Worm (Caenorhabditis elegans): ENCODE results near the gene Y73F8A.22.
A peak's percentile ranks its signal among the peaks of the same experiment; 100 is the strongest.

Y73F8A.22 gene

DNA sequence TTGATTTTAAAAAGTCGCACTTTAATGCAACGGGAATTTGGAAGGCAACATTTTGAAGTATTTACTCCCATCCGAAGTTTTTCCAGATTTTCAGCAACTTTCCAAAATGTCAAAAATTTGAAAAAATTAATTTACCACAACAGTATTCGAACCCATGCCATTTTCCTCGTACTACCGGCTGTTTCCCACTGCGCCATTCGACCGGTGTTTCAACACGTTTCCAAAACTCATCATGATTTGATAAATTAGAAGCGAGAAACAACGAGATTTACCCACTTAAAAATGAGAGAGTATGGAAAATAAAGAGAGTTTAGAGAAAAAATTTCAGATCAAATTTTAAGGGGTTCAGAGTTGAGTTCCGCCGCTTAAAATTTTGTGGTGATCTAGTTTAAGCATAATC is 7.4 kb downstream of the Y73F8A.22 start (continued):
- TF ChIP-seq snpc-1.1 (tag; optimal IDR thresholded peaks at IDR 0.05; ENCODE audit: insufficient read depth) (peak; percentile 46), nfya-2 (GFP tag; IDR thresholded peaks at IDR 0.05) (no peak), lir-1 (GFP tag; conservative IDR thresholded peaks at IDR 0.05) (no peak), lag-1 (GFP tag; IDR thresholded peaks at IDR 0.05) (no peak), dpff-1 (tag; optimal IDR thresholded peaks at IDR 0.05) (no peak), unc-130 (GFP tag; optimal IDR thresholded peaks at IDR 0.05) (no peak), die-1 (tag; optimal IDR thresholded peaks at IDR 0.05) (peak; percentile 13), zfh-2 (GFP tag; conservative IDR thresholded peaks at IDR 0.05) (no peak), him-1 (tag; optimal IDR thresholded peaks at IDR 0.05) (peak; percentile 43), snpc-1.3 (tag; optimal IDR thresholded peaks at IDR 0.05; ENCODE audit: insufficient read depth) (peak; percentile 75), rcor-1 (GFP tag; IDR thresholded peaks at IDR 0.05) (no peak), T26A5.8 (tag; optimal IDR thresholded peaks at IDR 0.05) (no peak), K12H6.12 (tag; optimal IDR thresholded peaks at IDR 0.05) (no peak), F23B12.7 (tag; optimal IDR thresholded peaks at IDR 0.05; ENCODE audit: insufficient read depth) (peak; percentile 19), B0336.3 (GFP tag; IDR thresholded peaks at IDR 0.05) (no peak), madf-8 (GFP tag; conservative IDR thresholded peaks at IDR 0.05) (no peak), ztf-3 (GFP tag; optimal IDR thresholded peaks at IDR 0.05) (no peak), F57A8.1 (GFP tag; optimal IDR thresholded peaks at IDR 0.05) (no peak), ceh-79 (tag; optimal IDR thresholded peaks at IDR 0.05) (no peak), ekl-4 (GFP tag; IDR thresholded peaks at IDR 0.05) (no peak)

ce11 chrIV:15402565-15402964 is 38.6 kb downstream of the Y73F8A.22 start:
- no peak for TF ChIP-seq D2030.7 (GFP tag; IDR thresholded peaks at IDR 0.05)
- TF ChIP-seq xnd-1 (tag; optimal IDR thresholded peaks at IDR 0.05) = no peak
- TF ChIP-seq chd-7 (tag; optimal IDR thresholded peaks at IDR 0.05) = no peak
- TF ChIP-seq attf-6 (GFP tag; IDR thresholded peaks at IDR 0.05) = peak; percentile 75; the same call in 1 of the 2 replicates
- no peak for TF ChIP-seq Y53G8AR.9 (GFP tag; conservative IDR thresholded peaks at IDR 0.05)
- TF ChIP-seq madf-8 (GFP tag; conservative IDR thresholded peaks at IDR 0.05) = no peak
- TF ChIP-seq ztf-18 (tag; optimal IDR thresholded peaks at IDR 0.05) = no peak
- TF ChIP-seq efl-1 (GFP tag; optimal IDR thresholded peaks at IDR 0.05) = no peak
- TF ChIP-seq ets-4 (GFP tag; optimal IDR thresholded peaks at IDR 0.05) = no peak
- no peak for TF ChIP-seq egl-18 (GFP tag; IDR thresholded peaks at IDR 0.05)
- no peak for TF ChIP-seq snpc-4 (GFP tag; optimal IDR thresholded peaks at IDR 0.05)
- peak in 2 of 4 experiments; percentile 4 to 84 for TF ChIP-seq snpc-4 (tag; optimal IDR thresholded peaks at IDR 0.05)
- no peak for TF ChIP-seq T07F8.4 (tag; optimal IDR thresholded peaks at IDR 0.05)
- 0 out of 2 replicates have a peak, but pooled peaks have one; percentile 21 for TF ChIP-seq hsf-1 (GFP tag; IDR thresholded peaks at IDR 0.05)
- TF ChIP-seq ceh-91 (GFP tag; IDR thresholded peaks at IDR 0.05) = no peak
- TF ChIP-seq madf-3 (GFP tag; IDR thresholded peaks at IDR 0.05) = 0 out of 2 replicates have a peak, but pooled peaks have one; percentile 34

ce11 chrIV:15399977-15400376 is 41.2 kb downstream of the Y73F8A.22 start, which contains the start of gene nhr-5:
TSS of gene nhr-5 (plus strand) at chrIV:15400277.
- TF ChIP-seq Y67H2A.10 (GFP tag; conservative IDR thresholded peaks at IDR 0.05) (no peak), ceh-100 (GFP tag; IDR thresholded peaks at IDR 0.05) (no peak), let-607 (tag; optimal IDR thresholded peaks at IDR 0.05) (no peak), xnd-1 (tag; optimal IDR thresholded peaks at IDR 0.05) (no peak), lin-40 (tag; optimal IDR thresholded peaks at IDR 0.05) (no peak), attf-3 (GFP tag; conservative IDR thresholded peaks at IDR 0.05) (no peak), ztf-26 (tag; optimal IDR thresholded peaks at IDR 0.05) (no peak), hmg-1.2 (GFP tag; IDR thresholded peaks at IDR 0.05) (no peak)

Data from whole organism, young adult.